Fruit fly (Drosophila melanogaster): ENCODE data around the gene Tango2.

Tango2 gene

DNA sequence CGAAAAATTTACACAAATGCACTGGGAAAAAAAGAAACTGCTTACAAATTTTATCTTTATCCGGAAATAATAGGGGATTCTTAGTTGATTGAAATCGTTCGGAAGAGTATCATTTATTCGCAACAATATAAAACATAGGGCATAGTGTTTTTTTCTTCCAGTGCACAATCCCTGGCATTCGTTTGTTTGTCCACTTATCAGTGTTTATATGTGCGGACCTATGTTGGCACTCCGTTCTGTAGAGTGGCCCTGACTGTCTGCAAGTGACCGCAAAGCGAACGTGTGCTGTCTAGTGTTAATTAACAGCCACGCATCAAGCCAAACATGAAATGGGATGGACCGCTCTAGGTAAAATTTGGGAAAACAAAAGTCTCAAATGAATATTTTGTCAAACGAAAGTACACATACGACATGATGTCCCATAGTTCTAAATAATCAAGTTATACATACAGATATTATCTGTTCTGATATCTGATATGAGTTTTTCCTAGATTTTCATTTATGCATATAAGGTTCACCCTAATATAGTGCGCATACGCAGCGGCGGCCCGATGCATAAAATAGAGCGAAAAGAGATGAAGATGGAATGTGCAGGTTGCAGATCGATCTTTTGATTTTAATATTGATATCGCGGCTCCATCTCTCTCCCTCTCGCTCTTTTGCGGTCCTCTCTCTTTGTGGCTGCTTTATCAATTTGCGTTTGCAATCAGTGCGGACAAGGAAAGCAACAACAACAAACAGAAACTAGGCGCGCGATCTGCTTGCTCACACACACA, 24.5 kb downstream of the Tango2 start:
- TF ChIP-seq Dif (GFP tag; optimal IDR thresholded peaks at IDR 0.05; ENCODE audit: partially characterized antibody) (no peak), tai (GFP tag; optimal IDR thresholded peaks at IDR 0.05) (peak; percentile 65), sv (GFP tag; optimal IDR thresholded peaks at IDR 0.05) (peak; percentile 92), psq (GFP tag; optimal IDR thresholded peaks at IDR 0.05) (peak; percentile 37), OdsH (GFP tag; optimal IDR thresholded peaks at IDR 0.05) (peak; percentile 75), dsf (GFP tag; optimal IDR thresholded peaks at IDR 0.05; ENCODE audit: borderline replicate concordance) (no peak), HLH106 (tag; optimal IDR thresholded peaks at IDR 0.05) (peak; percentile 48), ey (GFP tag; optimal IDR thresholded peaks at IDR 0.05) (peak; percentile 84), Vsx2 (GFP tag; optimal IDR thresholded peaks at IDR 0.05; ENCODE audit: partially characterized antibody) (no peak), woc (GFP tag; optimal IDR thresholded peaks at IDR 0.05) (peak; percentile 34), brk (GFP tag; optimal IDR thresholded peaks at IDR 0.05) (peak; percentile 12), CG32264 (GFP tag; optimal IDR thresholded peaks at IDR 0.05) (no peak), lola (GFP tag; optimal IDR thresholded peaks at IDR 0.05) (no peak), sage (GFP tag; optimal IDR thresholded peaks at IDR 0.05) (peak; percentile 26), Jra (GFP tag; optimal IDR thresholded peaks at IDR 0.05) (peak; percentile 59), GATAd (GFP tag; optimal IDR thresholded peaks at IDR 0.05) (no peak), Hr83 (GFP tag; optimal IDR thresholded peaks at IDR 0.05; ENCODE audit: poor library complexity, severe bottlenecking) (peak; percentile 57), Hr78 (GFP tag; optimal IDR thresholded peaks at IDR 0.05) (no peak), h (GFP tag; optimal IDR thresholded peaks at IDR 0.05) (peak; percentile 78), foxo (GFP tag; optimal IDR thresholded peaks at IDR 0.05) (peak in 1 of 2 experiments; percentile 83), Abd-B (GFP tag; optimal IDR thresholded peaks at IDR 0.05) (no peak), pan (optimal IDR thresholded peaks at IDR 0.05) (no peak), usp (GFP tag; optimal IDR thresholded peaks at IDR 0.05) (no peak), rgr (GFP tag; optimal IDR thresholded peaks at IDR 0.05) (peak; percentile 87), fru (GFP tag; optimal IDR thresholded peaks at IDR 0.05) (peak; percentile 78), CG9705 (GFP tag; optimal IDR thresholded peaks at IDR 0.05) (no peak), jim (GFP tag; optimal IDR thresholded peaks at IDR 0.05) (no peak), dl (GFP tag; optimal IDR thresholded peaks at IDR 0.05; ENCODE audit: insufficient read depth in 1 of 2, partially characterized antibody in 2 of 2) (no peak), Sp1 (GFP tag; optimal IDR thresholded peaks at IDR 0.05) (peak; percentile 42), dmrt93B (GFP tag; optimal IDR thresholded peaks at IDR 0.05) (peak; percentile 46), Myc (optimal IDR thresholded peaks at IDR 0.05) (no peak), Hnf4 (GFP tag; optimal IDR thresholded peaks at IDR 0.05) (peak; percentile 81), br (GFP tag; optimal IDR thresholded peaks at IDR 0.05) (peak; percentile 69), Rel (GFP tag; optimal IDR thresholded peaks at IDR 0.05) (no peak), Rel (tag; optimal IDR thresholded peaks at IDR 0.05) (no peak), Mio (GFP tag; optimal IDR thresholded peaks at IDR 0.05) (no peak), Dfd (GFP tag; optimal IDR thresholded peaks at IDR 0.05) (no peak), CrebA (GFP tag; optimal IDR thresholded peaks at IDR 0.05; ENCODE audit: borderline replicate concordance) (no peak), N (GFP tag; optimal IDR thresholded peaks at IDR 0.05) (no peak)

- no peak for TF ChIP-seq psq (GFP tag; optimal IDR thresholded peaks at IDR 0.05)
- no peak for TF ChIP-seq OdsH (GFP tag; optimal IDR thresholded peaks at IDR 0.05)
- TF ChIP-seq N (GFP tag; optimal IDR thresholded peaks at IDR 0.05), result no peak
- no peak for TF ChIP-seq sv (GFP tag; optimal IDR thresholded peaks at IDR 0.05)
- no peak for TF ChIP-seq CG9705 (GFP tag; optimal IDR thresholded peaks at IDR 0.05)
- TF ChIP-seq foxo (GFP tag; optimal IDR thresholded peaks at IDR 0.05), result no peak
- no peak for TF ChIP-seq GATAd (GFP tag; optimal IDR thresholded peaks at IDR 0.05)
- peak; percentile 85 for TF ChIP-seq Vsx2 (GFP tag; optimal IDR thresholded peaks at IDR 0.05; ENCODE audit: partially characterized antibody)
- TF ChIP-seq Jra (GFP tag; optimal IDR thresholded peaks at IDR 0.05), result no peak
- peak; percentile 85 for TF ChIP-seq h (GFP tag; optimal IDR thresholded peaks at IDR 0.05)
- TF ChIP-seq Dif (GFP tag; optimal IDR thresholded peaks at IDR 0.05; ENCODE audit: partially characterized antibody), result peak; percentile 95
- peak; percentile 86 to 89 for TF ChIP-seq dl (GFP tag; optimal IDR thresholded peaks at IDR 0.05; ENCODE audit: insufficient read depth in 1 of 2, partially characterized antibody in 2 of 2)
- peak; percentile 56 for TF ChIP-seq Hr83 (GFP tag; optimal IDR thresholded peaks at IDR 0.05; ENCODE audit: poor library complexity, severe bottlenecking)
- no peak for TF ChIP-seq Abd-B (GFP tag; optimal IDR thresholded peaks at IDR 0.05)
- no peak for TF ChIP-seq Myc (optimal IDR thresholded peaks at IDR 0.05)
- no peak for TF ChIP-seq dmrt93B (GFP tag; optimal IDR thresholded peaks at IDR 0.05)
- TF ChIP-seq Rel (GFP tag; optimal IDR thresholded peaks at IDR 0.05), result no peak
- TF ChIP-seq Rel (tag; optimal IDR thresholded peaks at IDR 0.05), result peak; percentile 62
- peak; percentile 95 for TF ChIP-seq CrebA (GFP tag; optimal IDR thresholded peaks at IDR 0.05; ENCODE audit: borderline replicate concordance)
- peak; percentile 17 for TF ChIP-seq rgr (GFP tag; optimal IDR thresholded peaks at IDR 0.05)
- TF ChIP-seq HLH106 (tag; optimal IDR thresholded peaks at IDR 0.05), result no peak
- TF ChIP-seq Mio (GFP tag; optimal IDR thresholded peaks at IDR 0.05), result no peak
- TF ChIP-seq CG32264 (GFP tag; optimal IDR thresholded peaks at IDR 0.05), result no peak
These were observed 25.3 kb downstream of the Tango2 start for dm6 chrX:13641891-13642617.
